Fruit fly (Drosophila melanogaster) whole organism, wandering third instar larva: ENCODE data around the gene CG8136.

Experiments used
- CG32264 ChIP-seq: fragments of 200-800 bp; sonication (Bioruptor generic); optimal IDR thresholded peaks from 2 replicates; lab custom pipeline; 2016; ENCODE audit warnings: missing biosample characterization, missing genetic modification characterization
- CG9705 ChIP-seq: fragments of 200-800 bp; sonication (Bioruptor generic); optimal IDR thresholded peaks from 2 replicates; lab custom pipeline; 2018; ENCODE audit warnings: missing biosample characterization, mild to moderate bottlenecking, missing genetic modification characterization
- CrebA ChIP-seq: fragments of 200-800 bp; sonication (Bioruptor generic); optimal IDR thresholded peaks from 2 replicates; lab custom pipeline; 2016; ENCODE audit warnings: missing biosample characterization, mild to moderate bottlenecking, missing genetic modification characterization, borderline replicate concordance
- Dif ChIP-seq: fragments of 200-275, 200-300 bp; sonication (Bioruptor generic); optimal IDR thresholded peaks from 2 replicates; lab custom pipeline; 2018; ENCODE audit warnings: missing biosample characterization, missing genetic modification characterization; ENCODE audit not compliant: partially characterized antibody
- GATAd ChIP-seq: sonication (Bioruptor generic); optimal IDR thresholded peaks from 2 replicates; lab custom pipeline; 2016; ENCODE audit warnings: missing biosample characterization, missing genetic modification characterization
- HLH106 ChIP-seq: fragments of 200-800 bp; optimal IDR thresholded peaks from 3 replicates; lab custom pipeline; 2019; ENCODE audit warnings: missing biosample characterization, mild to moderate bottlenecking, missing genetic modification characterization, moderate library complexity
- Hnf4 ChIP-seq: fragments of 200-800 bp; sonication (Bioruptor generic); optimal IDR thresholded peaks from 2 replicates; lab custom pipeline; 2016; ENCODE audit warnings: missing biosample characterization, mild to moderate bottlenecking, missing genetic modification characterization
- Hr78 ChIP-seq: fragments of >200 bp; optimal IDR thresholded peaks from 2 replicates; lab custom pipeline; 2017; ENCODE audit warnings: missing biosample characterization, missing genetic modification characterization
- Hr83 ChIP-seq: fragments of 200-300 bp; sonication (Bioruptor generic); optimal IDR thresholded peaks from 2 replicates; lab custom pipeline; 2016; ENCODE audit warnings: missing biosample characterization, mild to moderate bottlenecking, missing genetic modification characterization, moderate library complexity; ENCODE audit not compliant: poor library complexity, severe bottlenecking
- Jra ChIP-seq: sonication (Bioruptor generic); optimal IDR thresholded peaks from 2 replicates; lab custom pipeline; 2016; ENCODE audit warnings: missing biosample characterization, missing genetic modification characterization
- Mio ChIP-seq: sonication (Bioruptor generic); optimal IDR thresholded peaks from 2 replicates; lab custom pipeline; 2016; ENCODE audit warnings: missing biosample characterization, missing genetic modification characterization
- Myc ChIP-seq: fragments of >200 bp; optimal IDR thresholded peaks from 2 replicates; lab custom pipeline; 2017
- N ChIP-seq: fragments of >200 bp; optimal IDR thresholded peaks from 2 replicates; lab custom pipeline; 2018; ENCODE audit warnings: missing biosample characterization, missing external identifiers, missing genetic modification characterization
- OdsH ChIP-seq: fragments of 200-800 bp; sonication (Bioruptor generic); optimal IDR thresholded peaks from 2 replicates; lab custom pipeline; 2016; ENCODE audit warnings: missing biosample characterization, mild to moderate bottlenecking, missing genetic modification characterization
- Rel ChIP-seq, 2 experiments: fragments of 200-800 bp; sonication (Bioruptor generic) in 1 of 2; optimal IDR thresholded peaks; 2 replicates in 1 of 2; 3 replicates in 1 of 2; lab custom pipeline; 2016 to 2019; ENCODE audit warnings: mild to moderate bottlenecking in 2 of 2, missing biosample characterization in 2 of 2, missing genetic modification characterization in 2 of 2, moderate library complexity in 1 of 2
- Sp1 ChIP-seq: fragments of 200-800 bp; sonication (Bioruptor generic); optimal IDR thresholded peaks from 3 replicates; lab custom pipeline; 2019; ENCODE audit warnings: missing biosample characterization, mild to moderate bottlenecking, missing genetic modification characterization, moderate library complexity
- Vsx2 ChIP-seq: fragments of 200-300, 225-300 bp; sonication (Bioruptor generic); optimal IDR thresholded peaks from 2 replicates; lab custom pipeline; 2018; ENCODE audit warnings: missing biosample characterization, missing genetic modification characterization; ENCODE audit not compliant: partially characterized antibody
- br ChIP-seq: fragments of 200-800 bp; sonication (Bioruptor generic); optimal IDR thresholded peaks from 2 replicates; lab custom pipeline; 2016; ENCODE audit warnings: missing biosample characterization, missing genetic modification characterization
- brk ChIP-seq: fragments of 200-800 bp; sonication (Bioruptor generic); optimal IDR thresholded peaks from 2 replicates; lab custom pipeline; 2016; ENCODE audit warnings: missing biosample characterization, mild to moderate bottlenecking, missing genetic modification characterization
- dl ChIP-seq, 2 experiments: fragments of 175-275, 200-275 bp in 1 of 2; fragments of 200-275 bp in 1 of 2; sonication (Bioruptor generic); optimal IDR thresholded peaks; lab custom pipeline; 2018; ENCODE audit warnings: mild to moderate bottlenecking in 2 of 2, missing biosample characterization in 2 of 2, missing genetic modification characterization in 2 of 2, moderate library complexity in 2 of 2; ENCODE audit not compliant: partially characterized antibody in 2 of 2, insufficient read depth in 1 of 2
- dmrt93B ChIP-seq: fragments of 200-800 bp; sonication (Bioruptor generic); optimal IDR thresholded peaks from 2 replicates; lab custom pipeline; 2018; ENCODE audit warnings: missing biosample characterization, mild to moderate bottlenecking, missing genetic modification characterization
- dsf ChIP-seq: sonication (Bioruptor generic); optimal IDR thresholded peaks from 2 replicates; lab custom pipeline; 2016; ENCODE audit warnings: missing biosample characterization, missing genetic modification characterization, borderline replicate concordance
- ey ChIP-seq: fragments of 200-800 bp; sonication (Bioruptor generic); optimal IDR thresholded peaks from 2 replicates; lab custom pipeline; 2016; ENCODE audit warnings: missing biosample characterization, missing genetic modification characterization
- foxo ChIP-seq, 2 experiments: fragments of 200-800 bp; sonication (Bioruptor generic); optimal IDR thresholded peaks; 2 replicates in 1 of 2; 3 replicates in 1 of 2; lab custom pipeline; 2016 to 2017; ENCODE audit warnings: missing biosample characterization in 2 of 2, missing genetic modification characterization in 2 of 2
- fru ChIP-seq: fragments of 200-800 bp; sonication (Bioruptor generic); optimal IDR thresholded peaks from 3 replicates; lab custom pipeline; 2016; ENCODE audit warnings: missing biosample characterization, mild to moderate bottlenecking, missing genetic modification characterization
- jim ChIP-seq: fragments of 175-275, 200-325 bp; sonication (Bioruptor generic); optimal IDR thresholded peaks from 2 replicates; lab custom pipeline; 2016; ENCODE audit warnings: missing biosample characterization, mild to moderate bottlenecking, missing genetic modification characterization
- lola ChIP-seq: fragments of >200 bp; optimal IDR thresholded peaks from 2 replicates; lab custom pipeline; 2017; ENCODE audit warnings: missing biosample characterization, missing genetic modification characterization
- pan ChIP-seq: fragments of >200 bp; optimal IDR thresholded peaks from 2 replicates; lab custom pipeline; 2017
- psq ChIP-seq: fragments of 200-800 bp; sonication (Bioruptor generic); optimal IDR thresholded peaks from 3 replicates; lab custom pipeline; 2017; ENCODE audit warnings: missing biosample characterization, mild to moderate bottlenecking, missing genetic modification characterization, moderate library complexity
- rgr ChIP-seq: fragments of 200-800 bp; sonication (Bioruptor generic); optimal IDR thresholded peaks from 3 replicates; lab custom pipeline; 2016; ENCODE audit warnings: missing biosample characterization, mild to moderate bottlenecking, missing genetic modification characterization
- sage ChIP-seq: fragments of 200-800 bp; sonication (Bioruptor generic); optimal IDR thresholded peaks from 2 replicates; lab custom pipeline; 2016; ENCODE audit warnings: missing biosample characterization, mild to moderate bottlenecking, missing genetic modification characterization
- sv ChIP-seq: fragments of 200-800 bp; sonication (Bioruptor generic); optimal IDR thresholded peaks from 3 replicates; lab custom pipeline; 2016; ENCODE audit warnings: missing biosample characterization, missing genetic modification characterization
- tai ChIP-seq: sonication (Bioruptor generic); optimal IDR thresholded peaks from 2 replicates; lab custom pipeline; 2016; ENCODE audit warnings: missing biosample characterization, missing genetic modification characterization
- usp ChIP-seq: fragments of >200 bp; optimal IDR thresholded peaks from 2 replicates; lab custom pipeline; 2017; ENCODE audit warnings: missing biosample characterization, missing genetic modification characterization
- woc ChIP-seq: sonication (Bioruptor generic); optimal IDR thresholded peaks from 2 replicates; lab custom pipeline; 2016; ENCODE audit warnings: missing biosample characterization, mild to moderate bottlenecking, missing genetic modification characterization

The CG8136 gene

dm6 chr3R:8740118-8740517 is 18.9 kb downstream of the CG8136 start:
- TF ChIP-seq Hr83 (GFP tag; lab: Kevin White, UChicago): no peak
- TF ChIP-seq CG9705: no peak
- TF ChIP-seq rgr (GFP tag; lab: Kevin White, UChicago): no peak
- no peak for TF ChIP-seq Vsx2 (GFP tag; lab: Kevin White, UChicago)
- no peak for TF ChIP-seq sv (GFP tag; lab: Kevin White, UChicago)
- no peak for TF ChIP-seq CG32264
- TF ChIP-seq sage (GFP tag; lab: Kevin White, UChicago): no peak
- TF ChIP-seq Rel (GFP tag; optimal IDR thresholded peaks at IDR 0.05; lab: Kevin White, UChicago): no peak
- no peak for TF ChIP-seq Rel (tag; optimal IDR thresholded peaks at IDR 0.05; lab: Kevin White, UChicago)
- TF ChIP-seq Myc (lab: Kevin White, UChicago): no peak
- TF ChIP-seq usp (GFP tag; lab: Kevin White, UChicago): no peak
- TF ChIP-seq Dif: no peak
- TF ChIP-seq Hnf4 (GFP tag; lab: Kevin White, UChicago): no peak
- no peak for TF ChIP-seq pan
- no peak for TF ChIP-seq CrebA
- no peak for TF ChIP-seq tai (GFP tag; lab: Kevin White, UChicago)
- TF ChIP-seq Sp1 (GFP tag; lab: Kevin White, UChicago): no peak
- no peak for TF ChIP-seq Mio (GFP tag; lab: Kevin White, UChicago)
- TF ChIP-seq N (GFP tag; lab: Kevin White, UChicago): no peak

DNA sequence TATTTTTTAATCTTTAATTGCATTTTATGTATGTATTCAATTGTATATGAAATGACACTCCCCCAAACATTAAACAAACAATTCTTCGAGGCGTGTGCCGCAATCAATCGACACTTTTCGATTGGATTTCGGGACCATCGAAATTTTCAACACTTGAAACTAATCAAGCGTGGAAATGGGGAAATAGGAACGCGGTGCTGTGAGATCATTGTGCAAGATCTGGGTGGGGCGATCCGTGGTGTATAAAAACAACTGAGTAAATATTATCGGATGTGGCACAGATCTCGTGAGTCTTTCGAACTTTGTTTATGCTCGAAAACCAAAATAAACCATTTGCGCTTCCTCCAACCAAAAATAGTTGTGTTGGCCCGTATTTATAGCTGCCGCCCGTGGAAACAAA is 20.1 kb downstream of the CG8136 start:
- TF ChIP-seq OdsH (no peak), ey (no peak), N (GFP tag; lab: Kevin White, UChicago) (no peak), tai (GFP tag; lab: Kevin White, UChicago) (no peak), rgr (GFP tag; lab: Kevin White, UChicago) (no peak), dsf (GFP tag; lab: Kevin White, UChicago) (no peak), fru (GFP tag; lab: Kevin White, UChicago) (no peak), HLH106 (tag; lab: Kevin White, UChicago) (no peak), Mio (GFP tag; lab: Kevin White, UChicago) (no peak), woc (GFP tag; lab: Kevin White, UChicago) (no peak), sage (GFP tag; lab: Kevin White, UChicago) (no peak), lola (no peak), Hr78 (GFP tag; lab: Kevin White, UChicago) (no peak), psq (GFP tag; lab: Kevin White, UChicago) (no peak), Jra (GFP tag; lab: Kevin White, UChicago) (no peak), dmrt93B (no peak), Rel (GFP tag; optimal IDR thresholded peaks at IDR 0.05; lab: Kevin White, UChicago) (no peak), Rel (tag; optimal IDR thresholded peaks at IDR 0.05; lab: Kevin White, UChicago) (no peak)

dm6 chr3R:8741941-8742340 is 20.8 kb downstream of the CG8136 start:
- TF ChIP-seq rgr (GFP tag; lab: Kevin White, UChicago) (no peak), sage (GFP tag; lab: Kevin White, UChicago) (no peak), brk (GFP tag; lab: Kevin White, UChicago) (no peak), dmrt93B (no peak), woc (GFP tag; lab: Kevin White, UChicago) (no peak), sv (GFP tag; lab: Kevin White, UChicago) (no peak)

- TF ChIP-seq jim (GFP tag; lab: Kevin White, UChicago): no peak
- no peak for TF ChIP-seq ey
- TF ChIP-seq dl (GFP tag; optimal IDR thresholded peaks at IDR 0.05; lab: Kevin White, UChicago; ENCODE audit: insufficient read depth in 1 of 2, partially characterized antibody in 2 of 2): no peak
- no peak for TF ChIP-seq woc (GFP tag; lab: Kevin White, UChicago)
- TF ChIP-seq tai (GFP tag; lab: Kevin White, UChicago): no peak
- TF ChIP-seq Rel (GFP tag; optimal IDR thresholded peaks at IDR 0.05; lab: Kevin White, UChicago): no peak
- no peak for TF ChIP-seq Rel (tag; optimal IDR thresholded peaks at IDR 0.05; lab: Kevin White, UChicago)
- no peak for TF ChIP-seq Vsx2 (GFP tag; lab: Kevin White, UChicago)
- no peak for TF ChIP-seq Jra (GFP tag; lab: Kevin White, UChicago)
- no peak for TF ChIP-seq fru (GFP tag; lab: Kevin White, UChicago)
- no peak for TF ChIP-seq br (GFP tag; lab: Kevin White, UChicago)
- TF ChIP-seq Myc (lab: Kevin White, UChicago): no peak
- no peak for TF ChIP-seq OdsH
- TF ChIP-seq foxo (GFP tag; optimal IDR thresholded peaks at IDR 0.05; lab: Kevin White, UChicago): no peak
- no peak for TF ChIP-seq Mio (GFP tag; lab: Kevin White, UChicago)
- TF ChIP-seq sage (GFP tag; lab: Kevin White, UChicago): no peak
- TF ChIP-seq dmrt93B: no peak
- no peak for TF ChIP-seq rgr (GFP tag; lab: Kevin White, UChicago)
- TF ChIP-seq HLH106 (tag; lab: Kevin White, UChicago): no peak
- no peak for TF ChIP-seq GATAd (GFP tag; lab: Kevin White, UChicago)
- TF ChIP-seq CG9705: no peak
Observed at dm6 chr3R:8742661-8743060, 21.5 kb downstream of the CG8136 start.
